Worm (Caenorhabditis elegans) whole organism, young adult: ENCODE results near the gene octr-1.

ENCODE experiments used
- T07F8.4 ChIP-seq: sonication (generic microtip); optimal IDR thresholded peaks from 2 replicates; lab custom pipeline; 2016; ENCODE audit warnings: mild to moderate bottlenecking, missing genetic modification characterization, moderate library complexity, missing compliant biosample characterization
- Y53G8AR.9 ChIP-seq: fragments of 200-800 bp; sonication (Bioruptor generic); conservative IDR thresholded peaks from 2 replicates; pipeline ENCODE4 v1.3.6; 2022; ENCODE audit warnings: missing genetic modification reagents, missing genetic modification characterization, missing compliant biosample characterization
- aptf-2 ChIP-seq: fragments of 200-800 bp; sonication (Bioruptor generic); conservative IDR thresholded peaks from 2 replicates; pipeline ENCODE4 v1.3.6; 2022; ENCODE audit warnings: missing genetic modification reagents, missing genetic modification characterization, missing compliant biosample characterization
- ceh-27 ChIP-seq: fragments of 200-800 bp; sonication (Bioruptor generic); optimal IDR thresholded peaks from 2 replicates; lab custom pipeline; 2018; ENCODE audit warnings: mild to moderate bottlenecking, missing genetic modification characterization, moderate library complexity, missing compliant biosample characterization
- ceh-58 ChIP-seq: fragments of 200-800 bp; sonication (Bioruptor generic); IDR thresholded peaks from 2 replicates; pipeline ENCODE4 v1.3.6; 2022; ENCODE audit warnings: missing genetic modification characterization, missing compliant biosample characterization
- nfya-1 ChIP-seq: sonication (generic microtip); optimal IDR thresholded peaks from 2 replicates; lab custom pipeline; 2017; ENCODE audit warnings: antibody characterized with exemption, missing compliant biosample characterization, missing genetic modification characterization, borderline replicate concordance; ENCODE audit not compliant: insufficient read depth
- nhr-80 ChIP-seq: sonication (generic microtip); optimal IDR thresholded peaks from 2 replicates; lab custom pipeline; 2016; ENCODE audit warnings: missing genetic modification characterization, missing compliant biosample characterization
- pha-4 ChIP-seq: fragments of 150-350 bp; sonication (generic microtip); optimal IDR thresholded peaks from 2 replicates; lab custom pipeline; 2014; ENCODE audit warnings: missing biosample characterization, missing genetic modification reagents, missing genetic modification characterization
- tbx-9 ChIP-seq: sonication (generic microtip); optimal IDR thresholded peaks from 2 replicates; lab custom pipeline; 2016; ENCODE audit warnings: borderline replicate concordance, missing genetic modification characterization, inconsistent platforms, missing compliant biosample characterization
- ztf-18 ChIP-seq: sonication (generic microtip); optimal IDR thresholded peaks from 2 replicates; lab custom pipeline; 2016; ENCODE audit warnings: missing genotype, mild to moderate bottlenecking, missing genetic modification characterization, missing compliant biosample characterization
- ztf-26 ChIP-seq: sonication (generic microtip); optimal IDR thresholded peaks from 2 replicates; lab custom pipeline; 2017; ENCODE audit warnings: missing genetic modification characterization, missing compliant biosample characterization
- ztf-28 ChIP-seq: fragments of 200-800 bp; sonication (Bioruptor generic); IDR thresholded peaks from 2 replicates; pipeline ENCODE4 v1.3.6; 2022; ENCODE audit warnings: missing genetic modification reagents, missing genetic modification characterization, missing compliant biosample characterization

- no peak for TF ChIP-seq ztf-26 (tag; lab: Kevin White, UChicago)
- no peak for TF ChIP-seq tbx-9
- TF ChIP-seq pha-4 (tag; lab: Kevin White, UChicago) = no peak
- TF ChIP-seq T07F8.4 (tag; lab: Kevin White, UChicago) = no peak
- no peak for TF ChIP-seq Y53G8AR.9 (GFP tag; lab: Robert Waterston, UW)
- no peak for TF ChIP-seq ceh-27 (GFP tag; lab: Kevin White, UChicago)
- no peak for TF ChIP-seq ztf-28 (GFP tag; lab: Robert Waterston, UW)
- TF ChIP-seq nfya-1 (tag; lab: Kevin White, UChicago) = no peak
- TF ChIP-seq nhr-80 (tag; lab: Kevin White, UChicago) = no peak
- no peak for TF ChIP-seq aptf-2 (GFP tag; lab: Robert Waterston, UW)
- no peak for TF ChIP-seq ceh-58 (GFP tag; lab: Robert Waterston, UW)
- no peak for TF ChIP-seq ztf-18 (tag; lab: Kevin White, UChicago)
Observed at ce11 chrX:5603338-5603816, 7.7 kb downstream of the octr-1 start, which contains the start of gene F14D12.1.
